Worm (Caenorhabditis elegans): ENCODE measurements around the gene clc-1.

The clc-1 gene

ce11 chrX:11085162-11085561 lies 37.9 kb downstream of the clc-1 start, which contains the start of gene W04G3.7:
Gene W04G3.7, minus strand, starts transcription at chrX:11085262.
- TF ChIP-seq F16B12.6 (tag; optimal IDR thresholded peaks at IDR 0.05): no peak
- TF ChIP-seq zip-4 (GFP tag; optimal IDR thresholded peaks at IDR 0.05): no peak
- TF ChIP-seq pax-3 (tag; optimal IDR thresholded peaks at IDR 0.05): no peak
- TF ChIP-seq hpl-2 (GFP tag; optimal IDR thresholded peaks at IDR 0.05): no peak
- TF ChIP-seq ceh-90 (tag; optimal IDR thresholded peaks at IDR 0.05): no peak
- no peak for TF ChIP-seq ztf-4 (tag; optimal IDR thresholded peaks at IDR 0.05)
- TF ChIP-seq fkh-4 (tag; optimal IDR thresholded peaks at IDR 0.05; ENCODE audit: borderline replicate concordance): no peak
- no peak for TF ChIP-seq pqm-1 (tag; optimal IDR thresholded peaks at IDR 0.05)
- TF ChIP-seq nhr-76 (tag; optimal IDR thresholded peaks at IDR 0.05): no peak
- no peak for TF ChIP-seq ceh-88 (GFP tag; IDR thresholded peaks at IDR 0.05)
- TF ChIP-seq pag-3 (tag; optimal IDR thresholded peaks at IDR 0.05; ENCODE audit: borderline replicate concordance, insufficient read depth): no peak
- no peak for TF ChIP-seq unc-98 (GFP tag; IDR thresholded peaks at IDR 0.05)
- no peak for TF ChIP-seq ceh-82 (tag; optimal IDR thresholded peaks at IDR 0.05)
- TF ChIP-seq fos-1 (tag; optimal IDR thresholded peaks at IDR 0.05): no peak

ce11 chrX:11088952-11089351 lies 41.7 kb downstream of the clc-1 start, which contains the start of gene W04G3.11:
Gene W04G3.11, plus strand, starts transcription at chrX:11089195.
- TF ChIP-seq nhr-77 (tag; optimal IDR thresholded peaks at IDR 0.05) (no peak), lin-39 (tag; optimal IDR thresholded peaks at IDR 0.05) (no peak), ama-1 (optimal IDR thresholded peaks at IDR 0.05) (no peak), lir-3 (tag; optimal IDR thresholded peaks at IDR 0.05; ENCODE audit: poor library complexity) (no peak), zip-4 (GFP tag; optimal IDR thresholded peaks at IDR 0.05) (no peak), tbx-2 (tag; optimal IDR thresholded peaks at IDR 0.05) (no peak), grh-1 (GFP tag; IDR thresholded peaks at IDR 0.05) (no peak), pag-3 (tag; optimal IDR thresholded peaks at IDR 0.05; ENCODE audit: borderline replicate concordance, insufficient read depth) (no peak), efl-3 (GFP tag; optimal IDR thresholded peaks at IDR 0.05) (no peak), lsy-2 (tag; optimal IDR thresholded peaks at IDR 0.05) (no peak), ztf-11 (tag; optimal IDR thresholded peaks at IDR 0.05) (no peak), pqm-1 (tag; optimal IDR thresholded peaks at IDR 0.05) (no peak), fkh-8 (tag; optimal IDR thresholded peaks at IDR 0.05) (no peak), elt-3 (tag; optimal IDR thresholded peaks at IDR 0.05) (no peak)

ce11 chrX:11093985-11094593 lies 46.8 kb downstream of the clc-1 start:
- TF ChIP-seq Y116A8C.19 (tag; optimal IDR thresholded peaks at IDR 0.05; ENCODE audit: borderline replicate concordance) (peak; percentile 26), fkh-10 (GFP tag; optimal IDR thresholded peaks at IDR 0.05) (peak; percentile 100), irx-1 (tag; optimal IDR thresholded peaks at IDR 0.05) (peak; percentile 100), dpl-1 (GFP tag; optimal IDR thresholded peaks at IDR 0.05) (peak; percentile 61 to 74 (median 63)), mab-9 (GFP tag; IDR thresholded peaks at IDR 0.05) (peak; percentile 99), sptf-1 (tag; optimal IDR thresholded peaks at IDR 0.05) (no peak), blmp-1 (tag; optimal IDR thresholded peaks at IDR 0.05) (peak; percentile 71), swsn-7 (tag; optimal IDR thresholded peaks at IDR 0.05) (peak; percentile 99), alr-1 (tag; optimal IDR thresholded peaks at IDR 0.05; ENCODE audit: borderline replicate concordance) (no peak), tlp-1 (tag; optimal IDR thresholded peaks at IDR 0.05) (peak; percentile 77), nhr-12 (tag; optimal IDR thresholded peaks at IDR 0.05) (peak; percentile 88), pqm-1 (tag; optimal IDR thresholded peaks at IDR 0.05) (peak; percentile 94), elt-2 (tag; optimal IDR thresholded peaks at IDR 0.05) (peak; percentile 96), skn-1 (tag; optimal IDR thresholded peaks at IDR 0.05) (peak; percentile 99), egl-27 (tag; optimal IDR thresholded peaks at IDR 0.05) (peak; percentile 96 to 99), unc-130 (tag; optimal IDR thresholded peaks at IDR 0.05) (peak; percentile 91), nhr-11 (tag; optimal IDR thresholded peaks at IDR 0.05) (peak; percentile 100), nhr-47 (tag; optimal IDR thresholded peaks at IDR 0.05) (peak; percentile 100), mdl-1 (tag; optimal IDR thresholded peaks at IDR 0.05) (peak; percentile 59 to 95), nhr-77 (tag; optimal IDR thresholded peaks at IDR 0.05) (peak; percentile 100), hlh-4 (tag; optimal IDR thresholded peaks at IDR 0.05) (peak; percentile 34), isw-1 (GFP tag; IDR thresholded peaks at IDR 0.05) (peak; percentile 95), zip-4 (GFP tag; optimal IDR thresholded peaks at IDR 0.05) (peak; percentile 97), zag-1 (tag; optimal IDR thresholded peaks at IDR 0.05) (peak; percentile 98), nhr-20 (tag; optimal IDR thresholded peaks at IDR 0.05) (peak; percentile 99), sup-37 (GFP tag; optimal IDR thresholded peaks at IDR 0.05) (peak; percentile 97)

Measured in whole organism, L1 larva.